Worm (Caenorhabditis elegans): ENCODE results near the gene col-123.

Gene col-123

ce11 chrIV:9803544-9803943 lies 18.2 kb upstream of the col-123 start (continued):
- TF ChIP-seq unc-62 (GFP tag; optimal IDR thresholded peaks at IDR 0.05 in 1 of 2) (peak in 1 of 2 experiments; percentile 97), unc-62 (tag; optimal IDR thresholded peaks at IDR 0.05) (no peak)

- TF ChIP-seq nhr-42 (GFP tag; IDR thresholded peaks at IDR 0.05), result no peak
- TF ChIP-seq lin-13 (GFP tag; optimal IDR thresholded peaks at IDR 0.05), result no peak
- no peak for TF ChIP-seq egl-27 (tag; optimal IDR thresholded peaks at IDR 0.05)
These were observed 11.1 kb upstream of the col-123 start, which contains the start of gene dct-15 for ce11 chrIV:9810633-9811032. Gene dct-15, minus strand, starts transcription at chrIV:9810733.

DNA sequence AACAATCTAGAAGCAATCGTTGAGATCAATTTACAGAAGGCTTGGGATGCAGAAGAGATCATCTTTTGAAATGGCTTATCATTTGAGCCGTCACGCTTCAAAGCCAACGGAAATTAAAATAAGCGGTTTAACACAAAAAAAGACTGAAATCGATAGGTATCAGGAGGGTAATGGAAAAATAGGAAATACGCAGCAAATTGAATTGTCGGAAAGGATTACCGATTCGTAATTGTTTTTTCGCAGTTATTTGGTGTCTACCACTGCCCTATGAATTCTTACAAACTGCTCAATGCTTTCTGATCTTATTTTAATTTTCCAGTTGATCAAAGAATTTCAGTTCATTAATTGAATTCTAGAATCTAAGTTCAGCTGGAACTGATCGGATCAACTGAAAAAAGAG lies 10.2 kb upstream of the col-123 start:
- peak; percentile 63 for TF ChIP-seq aha-1 (tag)
- TF ChIP-seq F44E2.7 (GFP tag; IDR thresholded peaks at IDR 0.05), result no peak
- no peak for TF ChIP-seq mes-2 (tag; optimal IDR thresholded peaks at IDR 0.05; ENCODE audit: poor library complexity, severe bottlenecking)
- TF ChIP-seq egl-43 (GFP tag; IDR thresholded peaks at IDR 0.05), result no peak
- TF ChIP-seq nhr-41 (GFP tag; IDR thresholded peaks at IDR 0.05), result no peak

DNA sequence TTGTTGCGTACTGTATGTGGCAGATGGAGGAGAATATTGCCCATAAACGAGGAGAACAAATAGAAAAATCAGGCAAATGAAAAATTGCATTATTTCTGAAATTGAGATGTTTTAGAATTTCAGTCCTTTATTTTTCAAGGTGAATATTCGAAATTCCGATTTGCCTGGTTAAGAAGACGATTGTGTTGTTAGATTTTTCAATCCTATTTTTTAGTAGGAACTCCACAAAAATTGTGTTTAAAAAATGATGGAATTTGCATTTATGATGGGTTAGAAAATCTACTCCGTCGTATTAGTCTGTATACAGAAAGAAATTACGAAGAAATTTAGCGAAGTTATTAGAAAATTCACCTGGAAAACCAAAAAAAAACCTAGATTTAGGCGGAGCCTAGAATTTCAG lies 6.3 kb upstream of the col-123 start, which contains the start of gene egl-20:
Gene egl-20 (minus strand): TSS at position 101 of the 400 bp plus-strand sequence.
- TF ChIP-seq Y105C5A.15 (GFP tag; IDR thresholded peaks at IDR 0.05) (no peak), Y75B8A.6 (GFP tag; IDR thresholded peaks at IDR 0.05) (no peak), mep-1 (tag; optimal IDR thresholded peaks at IDR 0.05) (no peak), ceh-20 (GFP tag; IDR thresholded peaks at IDR 0.05) (no peak), F26F4.8 (GFP tag; conservative IDR thresholded peaks at IDR 0.05) (no peak), nhr-102 (tag; optimal IDR thresholded peaks at IDR 0.05) (no peak), daf-12 (tag; optimal IDR thresholded peaks at IDR 0.05) (no peak), F44E2.7 (GFP tag; IDR thresholded peaks at IDR 0.05) (no peak), pha-4 (GFP tag; IDR thresholded peaks at IDR 0.05) (no peak), pha-4 (tag; optimal IDR thresholded peaks at IDR 0.05) (no peak), F10B5.3 (tag; optimal IDR thresholded peaks at IDR 0.05) (no peak), dmd-9 (GFP tag; IDR thresholded peaks at IDR 0.05) (no peak), arid-1 (GFP tag; conservative IDR thresholded peaks at IDR 0.05) (no peak), spr-3 (GFP tag; optimal IDR thresholded peaks at IDR 0.05) (no peak), ZK546.5 (tag; optimal IDR thresholded peaks at IDR 0.05) (no peak), daf-8 (GFP tag; IDR thresholded peaks at IDR 0.05) (no peak), jun-1 (tag; optimal IDR thresholded peaks at IDR 0.05) (no peak), tag-97 (GFP tag; IDR thresholded peaks at IDR 0.05) (no peak)

ce11 chrIV:9822585-9822984 lies 864 bp downstream of the col-123 start:
- TF ChIP-seq ZK337.2 (GFP tag; IDR thresholded peaks at IDR 0.05) (no peak), Y105C5A.15 (GFP tag; IDR thresholded peaks at IDR 0.05) (no peak), set-16 (GFP tag; IDR thresholded peaks at IDR 0.05) (peak; percentile 71), snpc-4 (tag; optimal IDR thresholded peaks at IDR 0.05) (no peak)

DNA sequence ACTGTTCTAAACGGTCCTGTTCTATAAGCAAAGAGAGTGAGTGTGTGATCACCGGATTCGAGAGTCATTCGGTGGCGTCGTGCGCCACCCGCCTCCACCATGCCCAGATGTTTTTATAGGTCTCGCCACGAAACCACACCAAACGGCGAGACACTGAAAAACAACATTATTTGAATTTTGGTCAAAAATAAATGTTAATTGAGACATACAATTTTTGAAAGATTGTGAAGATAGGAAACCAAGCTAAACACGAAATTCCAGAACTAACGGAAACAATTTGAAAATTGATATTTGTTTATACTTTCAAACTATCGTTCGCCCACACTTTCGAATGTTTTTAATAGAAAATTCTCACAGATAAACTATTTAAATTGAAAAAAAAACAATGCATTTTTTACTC lies 2.8 kb downstream of the col-123 start, which contains the start of gene catp-6:
Gene catp-6 (minus strand): TSS at position 101 of the 400 bp plus-strand sequence.
- TF ChIP-seq madf-9 (GFP tag; conservative IDR thresholded peaks at IDR 0.05), result no peak
- no peak for TF ChIP-seq ceh-20 (GFP tag; IDR thresholded peaks at IDR 0.05)
- no peak for TF ChIP-seq skn-1 (tag; optimal IDR thresholded peaks at IDR 0.05)
- no peak for TF ChIP-seq nhr-111 (GFP tag; optimal IDR thresholded peaks at IDR 0.05)
- TF ChIP-seq mxl-2 (GFP tag; conservative IDR thresholded peaks at IDR 0.05), result no peak
- no peak for TF ChIP-seq set-16 (GFP tag; IDR thresholded peaks at IDR 0.05)
- no peak for TF ChIP-seq ctbp-1 (GFP tag; IDR thresholded peaks at IDR 0.05)
- TF ChIP-seq F44E2.7 (GFP tag; IDR thresholded peaks at IDR 0.05), result no peak
- TF ChIP-seq zfp-3 (GFP tag; conservative IDR thresholded peaks at IDR 0.05), result no peak
- no peak for TF ChIP-seq ztf-7 (tag; optimal IDR thresholded peaks at IDR 0.05)
- no peak for TF ChIP-seq lin-29 (GFP tag; IDR thresholded peaks at IDR 0.05)
- TF ChIP-seq jun-1 (tag; optimal IDR thresholded peaks at IDR 0.05), result no peak
- no peak for TF ChIP-seq hif-1 (tag; optimal IDR thresholded peaks at IDR 0.05)
- no peak for TF ChIP-seq rbr-2 (tag; optimal IDR thresholded peaks at IDR 0.05)
- no peak for TF ChIP-seq ceh-82 (tag; optimal IDR thresholded peaks at IDR 0.05)
- no peak for TF ChIP-seq daf-8 (GFP tag; IDR thresholded peaks at IDR 0.05)
- no peak for TF ChIP-seq lir-3 (tag; optimal IDR thresholded peaks at IDR 0.05)
- no peak for TF ChIP-seq hmg-1.1 (GFP tag; IDR thresholded peaks at IDR 0.05)
- TF ChIP-seq dve-1 (tag; optimal IDR thresholded peaks at IDR 0.05; ENCODE audit: insufficient read depth), result no peak
